Worm (Caenorhabditis elegans) whole organism, mixed stage, embryonic: ENCODE data around the gene F09G8.10.

ENCODE experiments used
- M03D4.4 ChIP-seq: sonication (generic microtip); optimal IDR thresholded peaks from 2 replicates; lab custom pipeline; 2017; ENCODE audit warnings: mild to moderate bottlenecking, missing genetic modification characterization, missing compliant biosample characterization
- bed-3 ChIP-seq: fragments of 200-800 bp; sonication (Bioruptor generic); optimal IDR thresholded peaks from 3 replicates; lab custom pipeline; 2018; ENCODE audit warnings: mild to moderate bottlenecking, missing genetic modification characterization, moderate library complexity, missing compliant biosample characterization
- blmp-1 ChIP-seq: fragments of 150-350 bp; optimal IDR thresholded peaks from 2 replicates; lab custom pipeline; 2014; ENCODE audit warnings: missing biosample characterization, missing genetic modification characterization
- ceh-39 ChIP-seq: fragments of 150-350 bp; optimal IDR thresholded peaks from 2 replicates; lab custom pipeline; 2014; ENCODE audit warnings: missing biosample characterization, missing genetic modification characterization
- ceh-43 ChIP-seq: fragments of 200-800 bp; sonication (Bioruptor generic); optimal IDR thresholded peaks from 2 replicates; lab custom pipeline; 2018; ENCODE audit warnings: mild to moderate bottlenecking, missing genetic modification characterization, moderate library complexity, missing compliant biosample characterization
- ceh-83 ChIP-seq: fragments of 200-800 bp; sonication (Bioruptor generic); optimal IDR thresholded peaks from 2 replicates; lab custom pipeline; 2018; ENCODE audit warnings: mild to moderate bottlenecking, missing genetic modification characterization, missing compliant biosample characterization
- ces-1 ChIP-seq: fragments of 150-350 bp; optimal IDR thresholded peaks from 2 replicates; lab custom pipeline; 2014; ENCODE audit warnings: missing biosample characterization, missing genetic modification reagents, missing genetic modification characterization
- cnd-1 ChIP-seq: fragments of 200-800 bp; sonication (Bioruptor generic); optimal IDR thresholded peaks from 2 replicates; lab custom pipeline; 2018; ENCODE audit warnings: mild to moderate bottlenecking, missing genetic modification characterization, missing compliant biosample characterization
- drap-1 ChIP-seq: fragments of 200-800 bp; sonication (Bioruptor generic); optimal IDR thresholded peaks from 3 replicates; lab custom pipeline; 2018; ENCODE audit warnings: mild to moderate bottlenecking, missing genetic modification characterization, missing compliant biosample characterization
- elt-1 ChIP-seq: sonication (generic microtip); optimal IDR thresholded peaks from 2 replicates; lab custom pipeline; 2017; ENCODE audit warnings: missing genetic modification characterization, mild to moderate bottlenecking, missing compliant biosample characterization, antibody characterized with exemption, moderate library complexity, borderline replicate concordance; ENCODE audit not compliant: insufficient read depth
- elt-3 ChIP-seq: fragments of 150-350 bp; optimal IDR thresholded peaks from 2 replicates; lab custom pipeline; 2014; ENCODE audit warnings: missing biosample characterization, missing genetic modification characterization
- flh-1 ChIP-seq: fragments of 200-800 bp; sonication (Bioruptor generic); optimal IDR thresholded peaks from 2 replicates; lab custom pipeline; 2018; ENCODE audit warnings: mild to moderate bottlenecking, missing genetic modification characterization, moderate library complexity, missing compliant biosample characterization
- ham-2 ChIP-seq: fragments of 200-800 bp; sonication (Bioruptor generic); optimal IDR thresholded peaks from 2 replicates; lab custom pipeline; 2018; ENCODE audit warnings: mild to moderate bottlenecking, missing genetic modification characterization, missing compliant biosample characterization
- hlh-1 ChIP-seq: fragments of 150-350 bp; optimal IDR thresholded peaks from 2 replicates; lab custom pipeline; 2014; ENCODE audit warnings: missing biosample characterization, missing genetic modification reagents, missing genetic modification characterization
- lin-13 ChIP-seq: fragments of 150-350 bp; optimal IDR thresholded peaks from 2 replicates; lab custom pipeline; 2014; ENCODE audit warnings: missing biosample characterization, missing genetic modification characterization
- lin-32 ChIP-seq: fragments of 200-800 bp; sonication (Bioruptor generic); optimal IDR thresholded peaks from 2 replicates; lab custom pipeline; 2018; ENCODE audit warnings: mild to moderate bottlenecking, missing genetic modification characterization, missing compliant biosample characterization
- lsy-2 ChIP-seq: fragments of 150-350 bp; optimal IDR thresholded peaks from 2 replicates; lab custom pipeline; 2014; ENCODE audit warnings: missing biosample characterization, missing genetic modification characterization
- mab-5 ChIP-seq: fragments of 150-350 bp; optimal IDR thresholded peaks from 2 replicates; lab custom pipeline; 2014; ENCODE audit warnings: missing biosample characterization, missing genetic modification characterization
- mep-1 ChIP-seq: fragments of 150-350 bp; optimal IDR thresholded peaks from 2 replicates; lab custom pipeline; 2017; ENCODE audit warnings: missing biosample characterization, missing genetic modification reagents, missing genetic modification characterization, inconsistent platforms
- mls-2 ChIP-seq: sonication (generic microtip); optimal IDR thresholded peaks from 2 replicates; lab custom pipeline; 2016; ENCODE audit warnings: mild to moderate bottlenecking, missing genetic modification characterization, moderate library complexity, missing compliant biosample characterization
- nhr-12 ChIP-seq: fragments of 150-350 bp; optimal IDR thresholded peaks from 2 replicates; lab custom pipeline; 2014; ENCODE audit warnings: missing biosample characterization, missing genetic modification characterization
- nhr-2 ChIP-seq: fragments of 150-350 bp; optimal IDR thresholded peaks from 2 replicates; lab custom pipeline; 2014; ENCODE audit warnings: missing biosample characterization, missing genetic modification characterization
- nhr-237 ChIP-seq: fragments of 150-350 bp; optimal IDR thresholded peaks from 2 replicates; lab custom pipeline; 2014; ENCODE audit warnings: missing biosample characterization, missing genetic modification characterization
- nhr-28 ChIP-seq: fragments of 150-350 bp; optimal IDR thresholded peaks from 2 replicates; lab custom pipeline; 2014; ENCODE audit warnings: missing biosample characterization, missing genetic modification characterization
- nhr-76 ChIP-seq: sonication (generic microtip); optimal IDR thresholded peaks from 2 replicates; lab custom pipeline; 2017; ENCODE audit warnings: missing biosample characterization, missing genetic modification characterization
- pha-4 ChIP-seq: fragments of 150-350 bp; optimal IDR thresholded peaks from 2 replicates; lab custom pipeline; 2018; ENCODE audit warnings: missing biosample characterization, missing genetic modification reagents, missing genetic modification characterization
- sem-2 ChIP-seq: fragments of 200-800 bp; sonication (Bioruptor generic); optimal IDR thresholded peaks from 2 replicates; lab custom pipeline; 2018; ENCODE audit warnings: mild to moderate bottlenecking, missing genetic modification characterization, missing compliant biosample characterization
- snpc-4 ChIP-seq: fragments of 150-350 bp; optimal IDR thresholded peaks from 2 replicates; lab custom pipeline; 2014; ENCODE audit warnings: missing biosample characterization, missing genetic modification characterization
- sptf-1 ChIP-seq: sonication (generic microtip); optimal IDR thresholded peaks from 2 replicates; lab custom pipeline; 2017; ENCODE audit warnings: mild to moderate bottlenecking, missing genetic modification characterization, moderate library complexity, missing compliant biosample characterization
- tbx-8 ChIP-seq: fragments of 200-800 bp; sonication (Bioruptor generic); optimal IDR thresholded peaks from 2 replicates; lab custom pipeline; 2018; ENCODE audit warnings: mild to moderate bottlenecking, missing genetic modification characterization, moderate library complexity, missing compliant biosample characterization
- unc-120 ChIP-seq: sonication (generic microtip); optimal IDR thresholded peaks from 2 replicates; lab custom pipeline; 2017; ENCODE audit warnings: missing genetic modification characterization, missing compliant biosample characterization; ENCODE audit not compliant: poor library complexity, severe bottlenecking
- unc-39 ChIP-seq: fragments of 150-350 bp; optimal IDR thresholded peaks from 2 replicates; lab custom pipeline; 2014; ENCODE audit warnings: missing biosample characterization, missing genetic modification characterization
- unc-62 ChIP-seq: fragments of 150-350 bp; optimal IDR thresholded peaks from 2 replicates; lab custom pipeline; 2014; ENCODE audit warnings: missing biosample characterization, missing genetic modification reagents, missing genetic modification characterization
- zip-8 ChIP-seq: fragments of 150-350 bp; optimal IDR thresholded peaks from 2 replicates; lab custom pipeline; 2014; ENCODE audit warnings: missing biosample characterization, missing genetic modification characterization
- ztf-11 ChIP-seq: fragments of 150-350 bp; optimal IDR thresholded peaks from 2 replicates; lab custom pipeline; 2014; ENCODE audit warnings: missing biosample characterization, missing genetic modification characterization

The F09G8.10 gene

DNA sequence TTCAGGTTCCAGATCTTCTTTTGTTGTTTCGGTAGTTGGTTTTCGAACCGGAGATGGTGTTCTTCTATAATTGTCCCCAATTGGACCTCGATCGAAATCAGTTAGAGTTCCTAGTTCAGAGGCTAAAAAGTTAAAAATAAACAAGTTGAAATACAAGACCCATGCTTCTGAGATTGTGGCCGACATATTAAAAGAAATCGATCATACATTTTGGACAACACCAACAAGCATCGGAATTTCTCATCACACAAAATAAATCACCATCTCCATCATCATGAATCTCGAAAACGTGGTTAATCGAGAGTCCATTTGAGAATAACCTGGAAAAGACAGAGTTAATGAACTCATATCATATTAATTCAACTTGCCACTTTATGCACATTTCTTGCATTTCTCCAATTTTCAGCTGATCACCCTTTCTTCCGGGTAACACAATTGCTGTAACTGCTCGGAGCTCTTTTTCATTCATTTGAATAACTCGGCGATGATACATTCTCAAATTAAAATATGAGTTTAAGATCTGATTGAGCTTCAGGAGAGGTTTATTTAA lies at the start of gene F09G8.10, which contains the start of gene mps-4:
Gene F09G8.10, minus strand, starts transcription at position 500 of the 550 bp plus-strand sequence.
Gene mps-4, minus strand, starts transcription at position 101 of the 550 bp plus-strand sequence.
- TF ChIP-seq lin-13 (tag; lab: Kevin White, UChicago) (no peak), cnd-1 (no peak), unc-39 (tag; lab: Kevin White, UChicago) (no peak), lin-32 (GFP tag; lab: Kevin White, UChicago) (no peak), zip-8 (no peak), nhr-237 (tag; lab: Kevin White, UChicago) (no peak), ceh-39 (no peak), M03D4.4 (tag; lab: Kevin White, UChicago) (no peak), nhr-2 (tag; lab: Kevin White, UChicago) (no peak)

DNA sequence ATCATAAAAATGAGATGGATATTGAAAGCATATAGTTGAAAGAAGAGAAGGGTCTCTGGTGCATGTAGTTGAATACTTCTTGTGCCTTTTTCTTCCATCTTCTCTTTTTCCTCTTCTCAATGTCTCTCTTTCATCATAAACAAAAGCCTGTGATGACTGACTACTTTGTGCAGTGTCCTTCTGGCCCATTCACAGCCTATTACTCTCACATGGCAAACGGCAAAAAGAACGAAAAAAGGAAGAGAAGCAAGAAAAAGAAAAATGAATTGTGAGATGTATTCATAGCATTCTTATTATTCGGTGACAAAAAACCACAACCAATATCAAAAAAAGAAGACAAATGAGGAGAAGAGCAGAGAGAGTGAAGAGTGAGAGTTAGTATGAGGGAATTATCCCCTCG lies 49.2 kb upstream of the F09G8.10 start:
- TF ChIP-seq ham-2 (GFP tag; lab: Kevin White, UChicago) (no peak), sem-2 (GFP tag; lab: Kevin White, UChicago) (no peak), zip-8 (no peak), unc-120 (tag; lab: Kevin White, UChicago) (no peak), tbx-8 (GFP tag; lab: Kevin White, UChicago) (no peak), elt-1 (tag; lab: Kevin White, UChicago) (no peak), hlh-1 (no peak), nhr-2 (tag; lab: Kevin White, UChicago) (no peak), nhr-76 (tag; lab: Kevin White, UChicago) (no peak), ces-1 (GFP tag; lab: Kevin White, UChicago) (no peak), nhr-28 (tag; lab: Kevin White, UChicago) (no peak), nhr-237 (tag; lab: Kevin White, UChicago) (no peak), M03D4.4 (tag; lab: Kevin White, UChicago) (no peak), sptf-1 (tag; lab: Kevin White, UChicago) (no peak)

DNA sequence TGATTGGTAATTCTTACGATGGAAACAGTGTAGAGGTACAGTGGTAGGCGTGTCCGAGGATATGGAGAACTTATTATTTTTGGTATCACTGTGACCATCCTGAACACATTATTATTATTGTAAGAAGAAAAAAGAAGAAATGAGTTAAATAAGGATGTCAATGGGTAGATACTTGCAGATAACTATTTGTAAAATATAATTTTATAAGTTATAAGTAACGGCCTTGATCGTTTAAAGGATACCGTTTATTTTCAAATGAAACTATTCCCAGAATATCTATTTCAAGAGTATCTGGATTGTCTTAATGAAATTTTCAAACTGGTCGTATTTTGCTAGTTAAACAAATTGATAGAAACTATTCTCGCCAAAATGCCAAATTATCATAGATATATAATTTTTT lies 48.2 kb upstream of the F09G8.10 start, which contains the start of gene F10E9.10:
Gene F10E9.10, minus strand, starts transcription at position 101 of the 400 bp plus-strand sequence.
- TF ChIP-seq snpc-4 (tag; lab: Kevin White, UChicago) (no peak), sem-2 (GFP tag; lab: Kevin White, UChicago) (no peak), unc-120 (tag; lab: Kevin White, UChicago) (no peak), nhr-2 (tag; lab: Kevin White, UChicago) (no peak), bed-3 (GFP tag; lab: Kevin White, UChicago) (no peak), elt-1 (tag; lab: Kevin White, UChicago) (no peak), hlh-1 (no peak), lin-32 (GFP tag; lab: Kevin White, UChicago) (no peak), nhr-237 (tag; lab: Kevin White, UChicago) (no peak), ceh-83 (no peak), nhr-28 (tag; lab: Kevin White, UChicago) (no peak), mep-1 (tag; lab: Kevin White, UChicago) (no peak), nhr-12 (tag; lab: Kevin White, UChicago) (no peak), ces-1 (GFP tag; lab: Kevin White, UChicago) (no peak), sptf-1 (tag; lab: Kevin White, UChicago) (no peak), ztf-11 (tag; lab: Kevin White, UChicago) (no peak), M03D4.4 (tag; lab: Kevin White, UChicago) (no peak)

DNA sequence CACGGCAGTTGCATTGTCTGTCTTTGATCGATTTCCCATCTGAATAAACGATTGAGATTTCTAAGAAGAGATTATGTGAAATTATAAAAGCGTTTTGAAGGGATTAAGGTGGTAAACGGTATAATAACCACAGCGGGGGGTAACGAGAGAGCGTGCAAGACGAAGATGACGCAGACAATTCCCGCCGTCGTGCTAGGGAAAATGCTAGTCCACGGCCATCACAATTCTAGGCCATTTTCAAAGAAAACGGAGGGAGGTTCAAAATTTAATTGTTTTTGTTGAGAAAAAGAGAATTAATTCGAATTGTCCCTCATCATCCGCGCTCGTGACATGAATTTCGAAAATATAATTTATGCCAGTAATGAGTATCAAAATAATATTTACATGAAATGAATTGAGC lies 47.1 kb upstream of the F09G8.10 start, which contains the start of gene F10E9.11:
Gene F10E9.11, minus strand, starts transcription at position 161 of the 400 bp plus-strand sequence.
- TF ChIP-seq drap-1 (GFP tag; lab: Kevin White, UChicago) (peak; percentile 21), elt-3 (tag; lab: Kevin White, UChicago) (no peak), nhr-237 (tag; lab: Kevin White, UChicago) (peak; percentile 3), ceh-39 (peak; percentile 20), sptf-1 (tag; lab: Kevin White, UChicago) (peak; percentile 69), mep-1 (tag; lab: Kevin White, UChicago) (peak; percentile 75), nhr-2 (tag; lab: Kevin White, UChicago) (peak; percentile 42), blmp-1 (tag; lab: Kevin White, UChicago) (no peak), pha-4 (tag; lab: Kevin White, UChicago) (peak; percentile 21), unc-120 (tag; lab: Kevin White, UChicago) (no peak), unc-62 (GFP tag; lab: Kevin White, UChicago) (no peak), bed-3 (GFP tag; lab: Kevin White, UChicago) (no peak), sem-2 (GFP tag; lab: Kevin White, UChicago) (no peak), nhr-76 (tag; lab: Kevin White, UChicago) (no peak), lsy-2 (tag; lab: Kevin White, UChicago) (peak; percentile 79), unc-39 (tag; lab: Kevin White, UChicago) (no peak), zip-8 (no peak), cnd-1 (no peak), snpc-4 (tag; lab: Kevin White, UChicago) (no peak), ham-2 (GFP tag; lab: Kevin White, UChicago) (peak; percentile 58), hlh-1 (no peak), ztf-11 (tag; lab: Kevin White, UChicago) (no peak), M03D4.4 (tag; lab: Kevin White, UChicago) (no peak), tbx-8 (GFP tag; lab: Kevin White, UChicago) (peak; percentile 50), ceh-83 (no peak), mls-2 (peak; percentile 65), mab-5 (tag; lab: Kevin White, UChicago) (peak; percentile 77), nhr-12 (tag; lab: Kevin White, UChicago) (no peak), lin-32 (GFP tag; lab: Kevin White, UChicago) (no peak), lin-13 (tag; lab: Kevin White, UChicago) (peak; percentile 73), flh-1 (GFP tag; lab: Kevin White, UChicago) (no peak), ceh-43 (GFP tag; lab: Kevin White, UChicago) (peak; percentile 72), ces-1 (GFP tag; lab: Kevin White, UChicago) (peak; percentile 75), elt-1 (tag; lab: Kevin White, UChicago) (no peak)
